Worm (Caenorhabditis elegans) whole organism, L3 larva: ENCODE measurements around the gene T06E4.21.

Experiments
- ama-1 ChIP-seq: fragments of 150-350 bp; optimal IDR thresholded peaks from 2 replicates; lab custom pipeline; 2018
- elt-1 ChIP-seq: fragments of 150-350 bp; optimal IDR thresholded peaks from 2 replicates; lab custom pipeline; 2014; ENCODE audit warnings: missing biosample characterization, missing genetic modification characterization
- jun-1 ChIP-seq: fragments of 150-350 bp; optimal IDR thresholded peaks from 2 replicates; lab custom pipeline; 2014; ENCODE audit warnings: missing biosample characterization, missing genetic modification reagents, missing genetic modification characterization
- mdl-1 ChIP-seq: fragments of 150-350 bp; optimal IDR thresholded peaks from 2 replicates; lab custom pipeline; 2014; ENCODE audit warnings: missing biosample characterization, missing genetic modification characterization
- nfya-1 ChIP-seq: sonication (generic microtip); optimal IDR thresholded peaks from 2 replicates; lab custom pipeline; 2017; ENCODE audit warnings: missing genetic modification characterization, mild to moderate bottlenecking, missing compliant biosample characterization, antibody characterized with exemption, moderate library complexity; ENCODE audit not compliant: insufficient read depth
- nhr-237 ChIP-seq: fragments of 150-350 bp; optimal IDR thresholded peaks from 2 replicates; lab custom pipeline; 2014; ENCODE audit warnings: missing biosample characterization, missing genetic modification characterization
- nhr-25 ChIP-seq: sonication (generic microtip); optimal IDR thresholded peaks from 2 replicates; lab custom pipeline; 2017; ENCODE audit warnings: missing biosample characterization, missing genetic modification characterization
- nhr-28 ChIP-seq: fragments of 150-350 bp; optimal IDR thresholded peaks from 2 replicates; lab custom pipeline; 2014; ENCODE audit warnings: missing biosample characterization, missing genetic modification characterization
- snpc-4 ChIP-seq: fragments of 150-350 bp; optimal IDR thresholded peaks from 2 replicates; lab custom pipeline; 2014; ENCODE audit warnings: missing biosample characterization, missing genetic modification characterization
- unc-62 ChIP-seq: fragments of 150-350 bp; sonication (generic microtip); optimal IDR thresholded peaks from 4 replicates; lab custom pipeline; 2014; ENCODE audit warnings: missing biosample characterization, missing genetic modification reagents, missing genetic modification characterization
- zag-1 ChIP-seq: fragments of 150-350 bp; optimal IDR thresholded peaks from 2 replicates; lab custom pipeline; 2014; ENCODE audit warnings: missing biosample characterization, missing genetic modification characterization
- ztf-11 ChIP-seq: fragments of 150-350 bp; optimal IDR thresholded peaks from 2 replicates; lab custom pipeline; 2014; ENCODE audit warnings: missing biosample characterization, missing genetic modification characterization

DNA sequence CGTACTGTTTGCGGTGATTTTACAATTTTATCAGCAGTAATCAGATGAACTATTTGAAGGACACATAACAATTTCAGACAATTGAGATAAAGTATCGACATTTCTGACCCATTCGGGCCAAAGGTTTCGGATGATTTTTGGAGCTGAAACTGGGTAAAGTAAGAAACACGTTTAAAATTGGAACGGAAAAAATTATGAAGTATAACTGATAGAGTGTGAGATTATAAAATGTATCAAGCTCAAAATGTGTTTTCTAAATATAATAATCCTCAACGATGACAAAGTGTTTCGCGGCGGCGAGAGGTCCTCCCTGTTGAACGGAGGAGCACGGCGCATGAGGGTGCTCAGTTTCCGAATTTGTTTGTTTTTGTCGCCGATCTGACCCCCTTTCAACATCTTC lies 34.2 kb downstream of the T06E4.21 start, which contains the start of gene ZK287.4:
- TF ChIP-seq jun-1 (tag; lab: Kevin White, UChicago) (no peak), nfya-1 (no peak), unc-62 (GFP tag; lab: Kevin White, UChicago) (no peak), snpc-4 (tag; lab: Kevin White, UChicago) (no peak), mdl-1 (tag; lab: Kevin White, UChicago) (no peak), nhr-25 (tag; lab: Kevin White, UChicago) (no peak), elt-1 (tag; lab: Kevin White, UChicago) (no peak), nhr-237 (no peak), nhr-28 (tag; lab: Kevin White, UChicago) (no peak), zag-1 (tag; lab: Kevin White, UChicago) (no peak), ama-1 (no peak), ztf-11 (tag; lab: Kevin White, UChicago) (no peak)
